Fruit fly (Drosophila melanogaster) Kc167 (cell line): ENCODE results near the gene CG14708.

Experiments used
- Sin3A ChIP-seq: fragments of >200 bp; optimal IDR thresholded peaks from 2 replicates; lab custom pipeline; 2018; ENCODE audit warnings: missing external identifiers
- h ChIP-seq: fragments of >200 bp; optimal IDR thresholded peaks from 3 replicates; lab custom pipeline; 2018; ENCODE audit warnings: missing external identifiers
- insv ChIP-seq: fragments of >200 bp; optimal IDR thresholded peaks from 3 replicates; lab custom pipeline; 2018; ENCODE audit warnings: missing external identifiers
- psq ChIP-seq: fragments of >200 bp; optimal IDR thresholded peaks from 2 replicates; lab custom pipeline; 2017; ENCODE audit warnings: missing external identifiers
- ttk ChIP-seq: sonication (Bioruptor generic); optimal IDR thresholded peaks from 2 replicates; lab custom pipeline; 2017; ENCODE audit warnings: missing external identifiers

DNA sequence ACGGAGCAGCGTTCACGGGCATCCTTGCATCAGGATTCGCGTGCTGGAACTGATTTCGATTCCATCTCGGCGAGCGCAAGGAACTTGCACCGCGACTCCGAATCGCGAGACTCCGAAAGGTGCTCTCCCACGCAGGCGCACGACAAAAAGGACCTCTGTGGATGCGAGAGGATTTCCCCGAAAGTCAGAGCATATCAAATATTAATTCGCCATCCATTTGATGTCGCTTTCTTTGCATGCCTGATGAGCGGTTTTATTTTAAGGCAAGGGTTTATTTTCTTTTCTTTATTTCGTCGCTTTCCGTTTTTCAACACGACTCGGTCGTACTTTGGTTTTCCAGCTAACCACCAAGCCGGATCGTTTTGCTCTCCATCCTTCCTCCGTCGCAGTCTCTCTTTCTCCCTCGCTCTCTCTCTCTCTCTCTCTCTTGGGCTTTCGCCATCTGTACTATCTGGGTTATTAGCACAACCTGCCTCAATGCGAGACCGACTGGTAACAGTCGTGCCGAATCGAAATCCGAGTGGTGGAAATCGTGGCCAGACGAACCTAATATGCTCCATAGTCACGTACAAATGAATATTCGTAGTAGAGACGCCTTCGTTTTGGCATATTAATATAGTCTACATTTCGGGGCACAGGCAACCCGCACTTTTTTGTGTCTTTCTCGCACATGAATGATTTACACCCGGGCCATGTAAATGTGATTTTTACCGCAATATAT, 10.9 kb upstream of the CG14708 start, which contains the start of gene dpr4:
- TF ChIP-seq insv (lab: Kevin White, UChicago) (no peak), ttk (lab: Kevin White, UChicago) (no peak), Sin3A (lab: Kevin White, UChicago) (no peak), psq (lab: Kevin White, UChicago) (no peak), h (no peak)
